Fruit fly (Drosophila melanogaster): ENCODE results near the gene CG2082.

- TF ChIP-seq CG8478 (optimal IDR thresholded peaks at IDR 0.05) (no peak), CTCF (optimal IDR thresholded peaks at IDR 0.05) (no peak)
These were observed 44.5 kb downstream of the CG2082 start, which contains the start of the genes CG2100 and CG1236 for dm6 chr3R:5736305-5736869.
